Fruit fly (Drosophila melanogaster): ENCODE data around the gene Rab11.

DNA sequence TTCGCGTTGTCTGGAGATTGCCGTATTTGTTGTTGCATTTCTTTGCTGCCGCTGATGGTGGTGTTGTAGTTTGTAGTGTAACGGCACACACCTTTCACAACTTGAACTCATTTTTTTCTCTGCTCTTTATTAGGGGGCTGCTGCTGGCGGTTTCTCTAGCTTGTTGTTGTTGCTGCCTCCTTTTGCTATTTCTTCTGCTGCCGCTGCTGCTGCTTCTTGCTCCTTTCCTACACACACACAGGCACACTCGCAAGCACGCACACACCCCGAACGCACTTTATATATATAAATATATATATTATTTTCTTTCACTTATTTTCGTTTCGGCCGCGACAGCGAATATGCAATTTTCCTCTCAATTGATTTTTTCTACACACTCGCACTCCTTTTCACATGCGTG lies 14.0 kb upstream of the Rab11 start:
- TF ChIP-seq fd96Ca (GFP tag; IDR thresholded peaks at IDR 0.05) (no peak), CG8159 (tag; optimal IDR thresholded peaks at IDR 0.05) (no peak), CG17806 (tag; optimal IDR thresholded peaks at IDR 0.05) (no peak), CG4496 (GFP tag; IDR thresholded peaks at IDR 0.05) (no peak), D1 (tag; optimal IDR thresholded peaks at IDR 0.05) (no peak), CG14655 (GFP tag; optimal IDR thresholded peaks at IDR 0.05) (no peak), rn (GFP tag; IDR thresholded peaks at IDR 0.05) (no peak), CG32121 (GFP tag; IDR thresholded peaks at IDR 0.05) (no peak), CG15710 (tag; optimal IDR thresholded peaks at IDR 0.05) (no peak), CG10348 (GFP tag; IDR thresholded peaks at IDR 0.05) (no peak), EcR (GFP tag; optimal IDR thresholded peaks at IDR 0.05) (no peak), Ets98B (GFP tag; IDR thresholded peaks at IDR 0.05) (no peak), gl (tag; optimal IDR thresholded peaks at IDR 0.05) (no peak)

Data from whole organism, pupa.